Worm (Caenorhabditis elegans) whole organism, young adult: ENCODE data around the gene gei-13.

Source experiments
- B0261.1 ChIP-seq: sonication (generic microtip); optimal IDR thresholded peaks from 2 replicates; lab custom pipeline; 2016; ENCODE audit warnings: mild to moderate bottlenecking, missing genetic modification characterization, moderate library complexity, missing compliant biosample characterization
- C06A6.2 ChIP-seq: fragments of 200-800 bp; sonication (Bioruptor generic); conservative IDR thresholded peaks from 2 replicates; pipeline ENCODE4 v1.3.6; 2022; ENCODE audit warnings: missing genetic modification characterization, missing compliant biosample characterization
- F22D6.2 ChIP-seq: sonication (generic microtip); optimal IDR thresholded peaks from 2 replicates; lab custom pipeline; 2016; ENCODE audit warnings: mild to moderate bottlenecking, missing genetic modification characterization, missing compliant biosample characterization
- F55B11.4 ChIP-seq: sonication (generic microtip); optimal IDR thresholded peaks from 2 replicates; lab custom pipeline; 2016; ENCODE audit warnings: missing compliant biosample characterization, missing genetic modification characterization, borderline replicate concordance; ENCODE audit not compliant: insufficient read depth
- F57A8.1 ChIP-seq: fragments of 200-800 bp; sonication (Bioruptor generic); optimal IDR thresholded peaks from 2 replicates; lab custom pipeline; 2018; ENCODE audit warnings: mild to moderate bottlenecking, missing genetic modification characterization, moderate library complexity, missing compliant biosample characterization
- K12H6.12 ChIP-seq: fragments of 200-800 bp; sonication (Bioruptor generic); optimal IDR thresholded peaks from 2 replicates; lab custom pipeline; 2018; ENCODE audit warnings: mild to moderate bottlenecking, missing genetic modification characterization, missing compliant biosample characterization
- T07F8.4 ChIP-seq: sonication (generic microtip); optimal IDR thresholded peaks from 2 replicates; lab custom pipeline; 2016; ENCODE audit warnings: mild to moderate bottlenecking, missing genetic modification characterization, moderate library complexity, missing compliant biosample characterization
- Y67H2A.10 ChIP-seq: fragments of 200-800 bp; sonication (Bioruptor generic); conservative IDR thresholded peaks from 2 replicates; pipeline ENCODE4 v1.3.6; 2022; ENCODE audit warnings: missing genetic modification reagents, missing genetic modification characterization, missing compliant biosample characterization
- Y79H2A.3 ChIP-seq: fragments of 200-800 bp; sonication (Bioruptor generic); conservative IDR thresholded peaks from 2 replicates; pipeline ENCODE4 v1.3.6; 2022; ENCODE audit warnings: missing genetic modification reagents, missing genetic modification characterization, missing compliant biosample characterization
- ZK185.1 ChIP-seq: sonication (generic microtip); optimal IDR thresholded peaks from 2 replicates; lab custom pipeline; 2016; ENCODE audit warnings: mild to moderate bottlenecking, missing genetic modification characterization, missing compliant biosample characterization; ENCODE audit not compliant: poor library complexity, severe bottlenecking
- aptf-3 ChIP-seq: fragments of 200-800 bp; sonication (Bioruptor generic); IDR thresholded peaks from 2 replicates; pipeline ENCODE4 v1.3.6; 2022; ENCODE audit warnings: missing genetic modification characterization, missing compliant biosample characterization
- attf-3 ChIP-seq: fragments of 200-800 bp; sonication (Bioruptor generic); conservative IDR thresholded peaks from 2 replicates; pipeline ENCODE4 v1.3.6; 2022; ENCODE audit warnings: missing genetic modification reagents, missing genetic modification characterization, missing compliant biosample characterization
- bed-1 ChIP-seq: fragments of 200-800 bp; sonication (Bioruptor generic); IDR thresholded peaks from 2 replicates; pipeline ENCODE4 v1.3.6; 2022; ENCODE audit warnings: missing genetic modification reagents, missing genetic modification characterization, missing compliant biosample characterization
- bed-2 ChIP-seq: fragments of 200-800 bp; sonication (Bioruptor generic); IDR thresholded peaks from 2 replicates; pipeline ENCODE4 v1.3.6; 2022; ENCODE audit warnings: missing genetic modification reagents, missing genetic modification characterization, missing compliant biosample characterization
- ceh-100 ChIP-seq: fragments of 200-800 bp; sonication (Bioruptor generic); IDR thresholded peaks from 2 replicates; pipeline ENCODE4 v1.3.6; 2022; ENCODE audit warnings: missing genetic modification reagents, missing genetic modification characterization, missing compliant biosample characterization
- ceh-27 ChIP-seq: fragments of 200-800 bp; sonication (Bioruptor generic); optimal IDR thresholded peaks from 2 replicates; lab custom pipeline; 2018; ENCODE audit warnings: mild to moderate bottlenecking, missing genetic modification characterization, moderate library complexity, missing compliant biosample characterization
- ceh-79 ChIP-seq: sonication (generic microtip); optimal IDR thresholded peaks from 2 replicates; lab custom pipeline; 2017; ENCODE audit warnings: mild to moderate bottlenecking, missing genetic modification characterization, missing compliant biosample characterization
- ceh-91 ChIP-seq: fragments of 200-800 bp; sonication (Bioruptor generic); IDR thresholded peaks from 2 replicates; pipeline ENCODE4 v1.3.6; 2022; ENCODE audit warnings: missing genetic modification reagents, missing genetic modification characterization, missing compliant biosample characterization
- dpl-1 ChIP-seq: fragments of 150-350 bp; optimal IDR thresholded peaks from 2 replicates; lab custom pipeline; 2014; ENCODE audit warnings: missing biosample characterization, missing genetic modification reagents, missing genetic modification characterization
- egl-18 ChIP-seq: fragments of 200-800 bp; sonication (Bioruptor generic); IDR thresholded peaks from 2 replicates; pipeline ENCODE4 v1.3.6; 2022; ENCODE audit warnings: missing genetic modification reagents, missing genetic modification characterization, missing compliant biosample characterization
- hlh-12 ChIP-seq: sonication (generic microtip); optimal IDR thresholded peaks from 2 replicates; lab custom pipeline; 2016; ENCODE audit warnings: missing genetic modification characterization, missing compliant biosample characterization
- hrde-1 ChIP-seq: sonication (generic microtip); optimal IDR thresholded peaks from 2 replicates; lab custom pipeline; 2016; ENCODE audit warnings: missing genetic modification characterization, mild to moderate bottlenecking, missing compliant biosample characterization, moderate library complexity, missing genotype, missing genetic modification reagents, borderline replicate concordance
- let-607 ChIP-seq, 2 experiments: fragments of 200-800 bp in 1 of 2; sonication (Bioruptor generic) in 1 of 2; sonication (generic microtip) in 1 of 2; optimal IDR thresholded peaks; 2 replicates each; lab custom pipeline; 2016 to 2018; ENCODE audit warnings: mild to moderate bottlenecking in 2 of 2, missing compliant biosample characterization in 2 of 2, missing genetic modification characterization in 2 of 2, moderate library complexity in 2 of 2, missing genotype in 1 of 2
- lir-1 ChIP-seq: fragments of 200-800 bp; sonication (Bioruptor generic); conservative IDR thresholded peaks from 2 replicates; pipeline ENCODE4 v1.3.6; 2022; ENCODE audit warnings: missing genetic modification reagents, missing genetic modification characterization, missing compliant biosample characterization
- lsy-27 ChIP-seq: sonication (generic microtip); optimal IDR thresholded peaks from 2 replicates; lab custom pipeline; 2017; ENCODE audit warnings: missing genetic modification characterization, mild to moderate bottlenecking, missing compliant biosample characterization, antibody characterized with exemption, missing genotype, borderline replicate concordance; ENCODE audit not compliant: insufficient read depth
- madf-6 ChIP-seq: fragments of 200-800 bp; sonication (Bioruptor generic); IDR thresholded peaks from 2 replicates; pipeline ENCODE4 v1.3.6; 2022; ENCODE audit warnings: missing genetic modification reagents, missing genetic modification characterization, missing compliant biosample characterization
- mcd-1 ChIP-seq: fragments of 200-800 bp; sonication (Bioruptor generic); IDR thresholded peaks from 2 replicates; pipeline ENCODE4 v1.3.6; 2022; ENCODE audit warnings: missing genetic modification reagents, missing genetic modification characterization, missing compliant biosample characterization
- mes-4 ChIP-seq: sonication (generic microtip); optimal IDR thresholded peaks from 2 replicates; lab custom pipeline; 2016; ENCODE audit warnings: missing genotype, missing genetic modification characterization, missing compliant biosample characterization
- mxl-1 ChIP-seq: sonication (generic microtip); optimal IDR thresholded peaks from 2 replicates; lab custom pipeline; 2016; ENCODE audit warnings: missing genetic modification characterization, missing compliant biosample characterization
- nfya-2 ChIP-seq: fragments of 200-800 bp; sonication (Bioruptor generic); IDR thresholded peaks from 2 replicates; pipeline ENCODE4 v1.3.6; 2022; ENCODE audit warnings: missing genetic modification reagents, missing genetic modification characterization, missing compliant biosample characterization
- nfyb-1 ChIP-seq: fragments of 200-800 bp; sonication (Bioruptor generic); IDR thresholded peaks from 2 replicates; pipeline ENCODE4 v1.3.6; 2022; ENCODE audit warnings: missing genetic modification reagents, missing genetic modification characterization, missing compliant biosample characterization
- nhr-80 ChIP-seq: sonication (generic microtip); optimal IDR thresholded peaks from 2 replicates; lab custom pipeline; 2016; ENCODE audit warnings: missing genetic modification characterization, missing compliant biosample characterization
- nhr-90 ChIP-seq: sonication (generic microtip); optimal IDR thresholded peaks from 2 replicates; lab custom pipeline; 2016; ENCODE audit warnings: missing genotype, mild to moderate bottlenecking, missing genetic modification characterization, missing compliant biosample characterization
- pbrm-1 ChIP-seq: fragments of 200-800 bp; sonication (Bioruptor generic); IDR thresholded peaks from 2 replicates; pipeline ENCODE4 v1.3.6; 2022; ENCODE audit warnings: missing genetic modification reagents, missing genetic modification characterization, missing compliant biosample characterization
- rec-8 ChIP-seq, 2 experiments: sonication (generic microtip); optimal IDR thresholded peaks; 2 replicates each; lab custom pipeline; 2016; ENCODE audit warnings: mild to moderate bottlenecking in 2 of 2, missing genetic modification characterization in 2 of 2, missing genetic modification reagents in 2 of 2, missing genotype in 2 of 2, missing biosample characterization in 1 of 2, missing compliant biosample characterization in 1 of 2, moderate library complexity in 1 of 2
- rpc-1 ChIP-seq, 2 experiments: fragments of 150-350 bp in 1 of 2; sonication (generic microtip) in 1 of 2; optimal IDR thresholded peaks; 2 replicates each; lab custom pipeline; 2014 to 2018; ENCODE audit warnings: missing biosample characterization in 1 of 2, missing genetic modification characterization in 1 of 2, missing genetic modification reagents in 1 of 2, missing genotype in 1 of 2
- snpc-1.3 ChIP-seq: sonication (generic microtip); optimal IDR thresholded peaks from 2 replicates; lab custom pipeline; 2017; ENCODE audit warnings: missing genetic modification characterization, mild to moderate bottlenecking, missing compliant biosample characterization, antibody characterized with exemption, moderate library complexity, missing genotype, missing genetic modification reagents; ENCODE audit not compliant: insufficient read depth
- somi-1 ChIP-seq: fragments of 200-800 bp; sonication (Bioruptor generic); optimal IDR thresholded peaks from 2 replicates; lab custom pipeline; 2018; ENCODE audit warnings: mild to moderate bottlenecking, missing genetic modification characterization, missing compliant biosample characterization
- sptf-2 ChIP-seq: fragments of 200-800 bp; sonication (Bioruptor generic); optimal IDR thresholded peaks from 2 replicates; lab custom pipeline; 2018; ENCODE audit warnings: mild to moderate bottlenecking, missing genetic modification characterization, missing compliant biosample characterization
- zfh-2 ChIP-seq: fragments of 200-800 bp; sonication (Bioruptor generic); conservative IDR thresholded peaks from 2 replicates; pipeline ENCODE4 v1.3.6; 2022; ENCODE audit warnings: missing genetic modification reagents, missing genetic modification characterization, missing compliant biosample characterization
- ztf-18 ChIP-seq: sonication (generic microtip); optimal IDR thresholded peaks from 2 replicates; lab custom pipeline; 2016; ENCODE audit warnings: missing genotype, mild to moderate bottlenecking, missing genetic modification characterization, missing compliant biosample characterization

The gei-13 gene

ce11 chrIII:9619079-9619761, 17.7 kb downstream of the gei-13 start, which contains the start of gene hlh-11 (continued):
- TF ChIP-seq nhr-80 (tag; lab: Kevin White, UChicago) (peak; percentile 95), hlh-12 (no peak), K12H6.12 (tag; lab: Kevin White, UChicago) (peak; percentile 93), lir-1 (GFP tag; lab: Robert Waterston, UW) (0 out of 2 replicates have a peak, but pooled peaks have one; percentile 33)

ce11 chrIII:9617599-9618262, 19.2 kb downstream of the gei-13 start:
- TF ChIP-seq nfyb-1 (GFP tag; lab: Robert Waterston, UW) (peak; percentile 75; the same call in 1 of the 2 replicates), dpl-1 (no peak), ceh-27 (GFP tag; lab: Kevin White, UChicago) (peak; percentile 3)

- TF ChIP-seq ztf-18 (tag; lab: Kevin White, UChicago) (peak; percentile 99), snpc-1.3 (tag; lab: Kevin White, UChicago) (peak; percentile 96), mxl-1 (tag; lab: Kevin White, UChicago) (no peak), ceh-100 (GFP tag; lab: Robert Waterston, UW) (peak; percentile 85), ZK185.1 (tag; lab: Kevin White, UChicago) (peak; percentile 69), hlh-12 (no peak), rpc-1 (optimal IDR thresholded peaks at IDR 0.05; lab: Kevin White, UChicago) (peak; percentile 15), rpc-1 (tag; optimal IDR thresholded peaks at IDR 0.05; lab: Kevin White, UChicago) (no peak), mcd-1 (GFP tag; lab: Robert Waterston, UW) (peak; percentile 95), C06A6.2 (GFP tag; lab: Robert Waterston, UW) (no peak), madf-6 (GFP tag; lab: Robert Waterston, UW) (peak; percentile 100), sptf-2 (GFP tag; lab: Kevin White, UChicago) (no peak), somi-1 (no peak), lsy-27 (peak; percentile 40), bed-1 (GFP tag; lab: Robert Waterston, UW) (0 out of 2 replicates have a peak, but pooled peaks have one; percentile 25), rec-8 (tag; optimal IDR thresholded peaks at IDR 0.05; lab: Kevin White, UChicago) (peak in 1 of 2 experiments; percentile 17), T07F8.4 (tag; lab: Kevin White, UChicago) (no peak), egl-18 (GFP tag; lab: Robert Waterston, UW) (0 out of 2 replicates have a peak, but pooled peaks have one; percentile 49), nhr-90 (tag; lab: Kevin White, UChicago) (no peak), hrde-1 (tag; lab: Kevin White, UChicago) (peak; percentile 91), B0261.1 (tag; lab: Kevin White, UChicago) (no peak), Y67H2A.10 (peak; percentile 81; the same call in 1 of the 2 replicates), F22D6.2 (tag; lab: Kevin White, UChicago) (no peak), ceh-91 (GFP tag; lab: Robert Waterston, UW) (peak; percentile 100), Y79H2A.3 (GFP tag; lab: Robert Waterston, UW) (peak; percentile 97), let-607 (tag; optimal IDR thresholded peaks at IDR 0.05; lab: Kevin White, UChicago) (no peak), pbrm-1 (peak; percentile 94), bed-2 (no peak), aptf-3 (no peak), zfh-2 (GFP tag; lab: Robert Waterston, UW) (no peak), attf-3 (GFP tag; lab: Robert Waterston, UW) (peak; percentile 72), F55B11.4 (no peak), nfyb-1 (GFP tag; lab: Robert Waterston, UW) (peak; percentile 87; the same call in 1 of the 2 replicates), F57A8.1 (no peak), mes-4 (tag; lab: Kevin White, UChicago) (peak; percentile 57), ceh-79 (no peak), nfya-2 (GFP tag; lab: Robert Waterston, UW) (peak; percentile 87; the same call in 1 of the 2 replicates)
Measured at ce11 chrIII:9616933-9617332, 20.0 kb downstream of the gei-13 start.
